Fruit fly (Drosophila melanogaster) whole organism, prepupa: Measurements from ENCODE around the gene unc-13-4A.

ENCODE experiments used
- Blimp-1 ChIP-seq: fragments of 200-800 bp; sonication (Bioruptor generic); optimal IDR thresholded peaks from 3 replicates; lab custom pipeline; 2017; ENCODE audit warnings: missing biosample characterization, missing genetic modification characterization, mild to moderate bottlenecking, moderate library complexity, missing genetic modification reagents
- CG10631 ChIP-seq: fragments of 200-800 bp; sonication (Bioruptor generic); optimal IDR thresholded peaks from 2 replicates; lab custom pipeline; 2016; ENCODE audit warnings: missing biosample characterization, missing genetic modification characterization
- CG16779 ChIP-seq: fragments of 200-800 bp; sonication (Bioruptor generic); optimal IDR thresholded peaks from 3 replicates; lab custom pipeline; 2017; ENCODE audit warnings: missing biosample characterization, mild to moderate bottlenecking, missing genetic modification characterization
- CG3032 ChIP-seq: fragments of 200-800 bp; optimal IDR thresholded peaks from 2 replicates; lab custom pipeline; 2019; ENCODE audit warnings: missing biosample characterization, mild to moderate bottlenecking, missing genetic modification characterization, moderate library complexity
- CG31627 ChIP-seq: fragments of 200-800 bp; sonication (Bioruptor generic); optimal IDR thresholded peaks from 3 replicates; lab custom pipeline; 2016; ENCODE audit warnings: missing biosample characterization, missing genetic modification characterization
- CG7368 ChIP-seq: fragments of 200-800 bp; sonication (Bioruptor generic); optimal IDR thresholded peaks from 3 replicates; lab custom pipeline; 2016; ENCODE audit warnings: missing biosample characterization, missing genetic modification characterization
- CG8632 ChIP-seq: fragments of 200-800 bp; sonication (Bioruptor generic); optimal IDR thresholded peaks from 3 replicates; lab custom pipeline; 2016; ENCODE audit warnings: missing biosample characterization, missing genetic modification characterization
- CG9139 ChIP-seq: fragments of 200-800 bp; sonication (Bioruptor generic); optimal IDR thresholded peaks from 3 replicates; lab custom pipeline; 2017; ENCODE audit warnings: missing biosample characterization, mild to moderate bottlenecking, missing genetic modification characterization
- Eip75B ChIP-seq: fragments of 200-800 bp; sonication (Bioruptor generic); optimal IDR thresholded peaks from 3 replicates; lab custom pipeline; 2016; ENCODE audit warnings: missing biosample characterization, missing genetic modification characterization
- Hr39 ChIP-seq: fragments of 200-800 bp; sonication (Bioruptor generic); optimal IDR thresholded peaks from 2 replicates; lab custom pipeline; 2016; ENCODE audit warnings: missing biosample characterization, missing genetic modification characterization
- Hr4 ChIP-seq: fragments of 200-800 bp; sonication (Bioruptor generic); optimal IDR thresholded peaks from 3 replicates; lab custom pipeline; 2016; ENCODE audit warnings: missing biosample characterization, missing genetic modification characterization
- OdsH ChIP-seq: fragments of 200-800 bp; sonication (Bioruptor generic); optimal IDR thresholded peaks from 3 replicates; lab custom pipeline; 2016; ENCODE audit warnings: missing biosample characterization, missing genetic modification characterization
- Smox ChIP-seq: fragments of 200-800 bp; sonication (Bioruptor generic); optimal IDR thresholded peaks from 3 replicates; lab custom pipeline; 2016; ENCODE audit warnings: missing biosample characterization, missing genetic modification characterization
- Sox14 ChIP-seq: fragments of 200-800 bp; sonication (Bioruptor generic); optimal IDR thresholded peaks from 3 replicates; lab custom pipeline; 2016; ENCODE audit warnings: missing biosample characterization, missing genetic modification characterization
- dac ChIP-seq: fragments of 200-800 bp; sonication (Bioruptor generic); optimal IDR thresholded peaks from 2 replicates; lab custom pipeline; 2017; ENCODE audit warnings: missing biosample characterization, mild to moderate bottlenecking, missing genetic modification characterization
- dsx ChIP-seq: fragments of 200-800 bp; optimal IDR thresholded peaks from 3 replicates; lab custom pipeline; 2019; ENCODE audit warnings: missing biosample characterization, mild to moderate bottlenecking, missing genetic modification characterization, moderate library complexity; ENCODE audit not compliant: poor library complexity, severe bottlenecking
- eg ChIP-seq: fragments of 200-800 bp; sonication (Bioruptor generic); IDR thresholded peaks from 3 replicates; pipeline ENCODE4 v1.3.6; 2022; ENCODE audit warnings: missing biosample characterization, missing genetic modification characterization
- fd59A ChIP-seq: fragments of 200-800 bp; sonication (Bioruptor generic); optimal IDR thresholded peaks from 2 replicates; lab custom pipeline; 2017; ENCODE audit warnings: missing biosample characterization, mild to moderate bottlenecking, missing genetic modification characterization, missing genetic modification reagents
- fkh ChIP-seq: fragments of 200-800 bp; sonication (Bioruptor generic); optimal IDR thresholded peaks from 3 replicates; lab custom pipeline; 2017; ENCODE audit warnings: missing biosample characterization, mild to moderate bottlenecking, missing genetic modification characterization, moderate library complexity
- lz ChIP-seq: fragments of 200-800 bp; sonication (Bioruptor generic); optimal IDR thresholded peaks from 3 replicates; lab custom pipeline; 2016; ENCODE audit warnings: missing biosample characterization, missing genetic modification characterization
- net ChIP-seq: fragments of 200-800 bp; sonication (Bioruptor generic); optimal IDR thresholded peaks from 3 replicates; lab custom pipeline; 2016; ENCODE audit warnings: missing biosample characterization, missing genetic modification characterization
- pdm3 ChIP-seq: fragments of 200-800 bp; sonication (Bioruptor generic); optimal IDR thresholded peaks from 3 replicates; lab custom pipeline; 2016; ENCODE audit warnings: missing biosample characterization, missing genetic modification characterization
- svp ChIP-seq: fragments of 200-800 bp; sonication (Bioruptor generic); peaks from one replicate; lab custom pipeline; 2016; ENCODE audit warnings: missing biosample characterization, missing genetic modification characterization
- vri ChIP-seq: fragments of 200-800 bp; sonication (Bioruptor generic); optimal IDR thresholded peaks from 3 replicates; lab custom pipeline; 2016; ENCODE audit warnings: missing biosample characterization, mild to moderate bottlenecking, missing genetic modification characterization

Gene unc-13-4A

dm6 chr3L:7241217-7241859, 71.4 kb downstream of the unc-13-4A start, which contains the start of the genes RpL18 and Neos (continued):
- TF ChIP-seq eg (GFP tag; lab: Robert Waterston, UW) (peak; percentile 77), lz (GFP tag; lab: Kevin White, UChicago) (peak; percentile 68), dac (GFP tag; lab: Kevin White, UChicago) (peak; percentile 27), Hr4 (GFP tag; lab: Kevin White, UChicago) (peak; percentile 68), Eip75B (GFP tag; lab: Kevin White, UChicago) (peak; percentile 63), fd59A (GFP tag; lab: Kevin White, UChicago) (peak; percentile 27), CG7368 (GFP tag; lab: Kevin White, UChicago) (peak; percentile 69), svp (GFP tag; lab: Kevin White, UChicago) (no peak), CG16779 (tag; lab: Kevin White, UChicago) (no peak), Blimp-1 (peak; percentile 57), Smox (GFP tag; lab: Kevin White, UChicago) (peak; percentile 61), CG10631 (peak; percentile 73), Sox14 (GFP tag; lab: Kevin White, UChicago) (peak; percentile 73), Hr39 (peak; percentile 57), pdm3 (GFP tag; lab: Kevin White, UChicago) (peak; percentile 63), CG3032 (tag; lab: Kevin White, UChicago) (peak; percentile 34), net (GFP tag; lab: Kevin White, UChicago) (peak; percentile 76)

dm6 chr3L:7238072-7238759, 74.5 kb downstream of the unc-13-4A start, which contains the start of the genes CG14829 and BHD:
TSS of gene CG14829 (minus strand) at chr3L:7238122.
TSS of gene BHD (plus strand) at chr3L:7238542.
- TF ChIP-seq vri (peak; percentile 35), fkh (GFP tag; lab: Kevin White, UChicago) (peak; percentile 73), OdsH (GFP tag; lab: Kevin White, UChicago) (no peak)

dm6 chr3L:7234212-7234611, 78.5 kb downstream of the unc-13-4A start, which contains the start of gene CG14826:
TSS of gene CG14826 (plus strand) at chr3L:7234512.
- TF ChIP-seq net (GFP tag; lab: Kevin White, UChicago), result no peak
- no peak for TF ChIP-seq fd59A (GFP tag; lab: Kevin White, UChicago)
- TF ChIP-seq Smox (GFP tag; lab: Kevin White, UChicago), result no peak
- no peak for TF ChIP-seq CG31627 (GFP tag; lab: Kevin White, UChicago)
- TF ChIP-seq CG8632 (GFP tag; lab: Kevin White, UChicago), result no peak
- no peak for TF ChIP-seq CG9139
- no peak for TF ChIP-seq dsx (GFP tag; lab: Kevin White, UChicago)
- TF ChIP-seq dac (GFP tag; lab: Kevin White, UChicago), result no peak
- TF ChIP-seq pdm3 (GFP tag; lab: Kevin White, UChicago), result no peak
- TF ChIP-seq, all 60 proteins: peak for 0
